Fruit fly (Drosophila melanogaster) Kc167 (cell line): ENCODE data around the gene chinmo.

Source experiments
- Myc ChIP-seq: fragments of >200 bp; optimal IDR thresholded peaks from 2 replicates; lab custom pipeline; 2017; ENCODE audit warnings: missing external identifiers
- Sin3A ChIP-seq: fragments of >200 bp; optimal IDR thresholded peaks from 2 replicates; lab custom pipeline; 2018; ENCODE audit warnings: missing external identifiers
- h ChIP-seq: fragments of >200 bp; optimal IDR thresholded peaks from 3 replicates; lab custom pipeline; 2018; ENCODE audit warnings: missing external identifiers
- insv ChIP-seq: fragments of >200 bp; optimal IDR thresholded peaks from 3 replicates; lab custom pipeline; 2018; ENCODE audit warnings: missing external identifiers
- psq ChIP-seq: fragments of >200 bp; optimal IDR thresholded peaks from 2 replicates; lab custom pipeline; 2017; ENCODE audit warnings: missing external identifiers
- ttk ChIP-seq: sonication (Bioruptor generic); optimal IDR thresholded peaks from 2 replicates; lab custom pipeline; 2017; ENCODE audit warnings: missing external identifiers

chinmo gene

dm6 chr2L:1651053-1651452, at the start of gene chinmo:
Gene chinmo, plus strand, starts transcription at chr2L:1651258.
- TF ChIP-seq Myc (lab: Kevin White, UChicago) (no peak), Sin3A (lab: Kevin White, UChicago) (no peak), psq (lab: Kevin White, UChicago) (no peak), h (no peak), ttk (lab: Kevin White, UChicago) (no peak), insv (lab: Kevin White, UChicago) (no peak)

dm6 chr2L:1603847-1604246, 47.2 kb upstream of the chinmo start:
- no peak for TF ChIP-seq h
- TF ChIP-seq ttk (lab: Kevin White, UChicago), result no peak
- TF ChIP-seq Sin3A (lab: Kevin White, UChicago), result no peak
- TF ChIP-seq insv (lab: Kevin White, UChicago), result no peak
- no peak for TF ChIP-seq Myc (lab: Kevin White, UChicago)
- TF ChIP-seq psq (lab: Kevin White, UChicago), result no peak

- no peak for TF ChIP-seq insv (lab: Kevin White, UChicago)
- no peak for TF ChIP-seq ttk (lab: Kevin White, UChicago)
- no peak for TF ChIP-seq h
- no peak for TF ChIP-seq psq (lab: Kevin White, UChicago)
- no peak for TF ChIP-seq Sin3A (lab: Kevin White, UChicago)
- no peak for TF ChIP-seq Myc (lab: Kevin White, UChicago)
These were observed 44.3 kb upstream of the chinmo start for dm6 chr2L:1606758-1607157.

dm6 chr2L:1611122-1611521, 39.9 kb upstream of the chinmo start, which contains the start of the genes Rab3GAP1 and CG14352:
Gene Rab3GAP1, minus strand, starts transcription at chr2L:1611157.
Gene CG14352, plus strand, starts transcription at chr2L:1611410.
- no peak for TF ChIP-seq insv (lab: Kevin White, UChicago)
- TF ChIP-seq h, result no peak
- TF ChIP-seq Myc (lab: Kevin White, UChicago), result no peak
- no peak for TF ChIP-seq Sin3A (lab: Kevin White, UChicago)
- TF ChIP-seq psq (lab: Kevin White, UChicago), result no peak
- no peak for TF ChIP-seq ttk (lab: Kevin White, UChicago)

- no peak for TF ChIP-seq Myc (lab: Kevin White, UChicago)
- TF ChIP-seq Sin3A (lab: Kevin White, UChicago), result no peak
- TF ChIP-seq ttk (lab: Kevin White, UChicago), result no peak
- no peak for TF ChIP-seq insv (lab: Kevin White, UChicago)
- no peak for TF ChIP-seq h
- no peak for TF ChIP-seq psq (lab: Kevin White, UChicago)
These were observed 37.2 kb upstream of the chinmo start, which contains the start of gene RFeSP for dm6 chr2L:1613748-1614365. Gene RFeSP, minus strand, starts transcription at chr2L:1614160.

dm6 chr2L:1615753-1616152, 35.3 kb upstream of the chinmo start:
- TF ChIP-seq Sin3A (lab: Kevin White, UChicago), result no peak
- no peak for TF ChIP-seq h

dm6 chr2L:1617712-1618111, 33.3 kb upstream of the chinmo start:
- no peak for TF ChIP-seq insv (lab: Kevin White, UChicago)
- no peak for TF ChIP-seq ttk (lab: Kevin White, UChicago)
- TF ChIP-seq Sin3A (lab: Kevin White, UChicago), result no peak
- TF ChIP-seq psq (lab: Kevin White, UChicago), result no peak
- no peak for TF ChIP-seq Myc (lab: Kevin White, UChicago)
- TF ChIP-seq h, result no peak

dm6 chr2L:1618696-1619095, 32.4 kb upstream of the chinmo start:
- TF ChIP-seq h, result no peak
- TF ChIP-seq ttk (lab: Kevin White, UChicago), result no peak
- no peak for TF ChIP-seq psq (lab: Kevin White, UChicago)
- TF ChIP-seq Myc (lab: Kevin White, UChicago), result no peak

dm6 chr2L:1619191-1619590, 31.9 kb upstream of the chinmo start:
- TF ChIP-seq Sin3A (lab: Kevin White, UChicago) (no peak), Myc (lab: Kevin White, UChicago) (no peak), psq (lab: Kevin White, UChicago) (no peak), ttk (lab: Kevin White, UChicago) (no peak), insv (lab: Kevin White, UChicago) (no peak), h (no peak)

dm6 chr2L:1620797-1621196, 30.3 kb upstream of the chinmo start:
- no peak for TF ChIP-seq Myc (lab: Kevin White, UChicago)
- TF ChIP-seq insv (lab: Kevin White, UChicago), result no peak
- no peak for TF ChIP-seq psq (lab: Kevin White, UChicago)
- no peak for TF ChIP-seq Sin3A (lab: Kevin White, UChicago)
- no peak for TF ChIP-seq ttk (lab: Kevin White, UChicago)
- TF ChIP-seq h, result no peak

- no peak for TF ChIP-seq ttk (lab: Kevin White, UChicago)
- no peak for TF ChIP-seq Sin3A (lab: Kevin White, UChicago)
- no peak for TF ChIP-seq insv (lab: Kevin White, UChicago)
- no peak for TF ChIP-seq Myc (lab: Kevin White, UChicago)
- TF ChIP-seq h, result no peak
These were observed 26.3 kb upstream of the chinmo start for dm6 chr2L:1624750-1625149.

dm6 chr2L:1627824-1628501, 23.1 kb upstream of the chinmo start:
- TF ChIP-seq ttk (lab: Kevin White, UChicago) (no peak), psq (lab: Kevin White, UChicago) (no peak), Myc (lab: Kevin White, UChicago) (no peak), h (no peak), Sin3A (lab: Kevin White, UChicago) (no peak), insv (lab: Kevin White, UChicago) (no peak)
